Fruit fly (Drosophila melanogaster) whole organism, prepupa: ENCODE results near the gene CG17362.

Source experiments
- Blimp-1 ChIP-seq: fragments of 200-800 bp; sonication (Bioruptor generic); optimal IDR thresholded peaks from 3 replicates; lab custom pipeline; 2017; ENCODE audit warnings: missing biosample characterization, missing genetic modification characterization, mild to moderate bottlenecking, moderate library complexity, missing genetic modification reagents
- CG10669 ChIP-seq: fragments of 200-800 bp; sonication (Bioruptor generic); optimal IDR thresholded peaks from 3 replicates; lab custom pipeline; 2018; ENCODE audit warnings: missing biosample characterization, mild to moderate bottlenecking, missing genetic modification characterization, moderate library complexity
- CG11762 ChIP-seq: fragments of 200-800 bp; sonication (Bioruptor generic); optimal IDR thresholded peaks from 3 replicates; lab custom pipeline; 2016; ENCODE audit warnings: missing biosample characterization, missing genetic modification characterization; ENCODE audit not compliant: insufficient read depth
- CG1621 ChIP-seq: fragments of 200-800 bp; sonication (Bioruptor generic); optimal IDR thresholded peaks from 3 replicates; lab custom pipeline; 2018; ENCODE audit warnings: missing biosample characterization, mild to moderate bottlenecking, missing genetic modification characterization
- CG3919 ChIP-seq: fragments of 200-800 bp; sonication (Bioruptor generic); optimal IDR thresholded peaks from 3 replicates; lab custom pipeline; 2016; ENCODE audit warnings: missing biosample characterization, missing genetic modification characterization
- CG7368 ChIP-seq: fragments of 200-800 bp; sonication (Bioruptor generic); optimal IDR thresholded peaks from 3 replicates; lab custom pipeline; 2016; ENCODE audit warnings: missing biosample characterization, missing genetic modification characterization
- CG8319 ChIP-seq: fragments of 200-800 bp; sonication (Bioruptor generic); optimal IDR thresholded peaks from 3 replicates; lab custom pipeline; 2016; ENCODE audit warnings: missing biosample characterization, missing genetic modification characterization
- CG9139 ChIP-seq: fragments of 200-800 bp; sonication (Bioruptor generic); optimal IDR thresholded peaks from 3 replicates; lab custom pipeline; 2017; ENCODE audit warnings: missing biosample characterization, mild to moderate bottlenecking, missing genetic modification characterization
- Eip78C ChIP-seq: fragments of 200-800 bp; sonication (Bioruptor generic); peaks from one replicate; lab custom pipeline; 2016; ENCODE audit warnings: missing biosample characterization, missing genetic modification characterization
- Ets96B ChIP-seq: fragments of 200-800 bp; optimal IDR thresholded peaks from 2 replicates; lab custom pipeline; 2019; ENCODE audit warnings: missing biosample characterization, mild to moderate bottlenecking, missing genetic modification characterization, moderate library complexity
- Hr39 ChIP-seq: fragments of 200-800 bp; sonication (Bioruptor generic); optimal IDR thresholded peaks from 2 replicates; lab custom pipeline; 2016; ENCODE audit warnings: missing biosample characterization, missing genetic modification characterization
- Lpt ChIP-seq: fragments of 200-800 bp; sonication (Bioruptor generic); optimal IDR thresholded peaks from 3 replicates; lab custom pipeline; 2016; ENCODE audit warnings: missing biosample characterization, missing genetic modification characterization
- achi ChIP-seq: fragments of 200-800 bp; sonication (Bioruptor generic); optimal IDR thresholded peaks from 3 replicates; lab custom pipeline; 2016; ENCODE audit warnings: missing biosample characterization, missing genetic modification characterization
- acj6 ChIP-seq: fragments of 200-800 bp; sonication (Bioruptor generic); optimal IDR thresholded peaks from 3 replicates; lab custom pipeline; 2016; ENCODE audit warnings: missing biosample characterization, missing genetic modification characterization
- cyc ChIP-seq: fragments of 200-800 bp; sonication (Bioruptor generic); optimal IDR thresholded peaks from 3 replicates; lab custom pipeline; 2016; ENCODE audit warnings: missing biosample characterization, missing genetic modification characterization
- dac ChIP-seq: fragments of 200-800 bp; sonication (Bioruptor generic); optimal IDR thresholded peaks from 2 replicates; lab custom pipeline; 2017; ENCODE audit warnings: missing biosample characterization, mild to moderate bottlenecking, missing genetic modification characterization
- esn ChIP-seq: fragments of 200-800 bp; sonication (Bioruptor generic); optimal IDR thresholded peaks from 2 replicates; lab custom pipeline; 2016; ENCODE audit warnings: missing biosample characterization, mild to moderate bottlenecking, missing genetic modification characterization, moderate library complexity
- fd59A ChIP-seq: fragments of 200-800 bp; sonication (Bioruptor generic); optimal IDR thresholded peaks from 2 replicates; lab custom pipeline; 2017; ENCODE audit warnings: missing biosample characterization, mild to moderate bottlenecking, missing genetic modification characterization, missing genetic modification reagents
- fkh ChIP-seq: fragments of 200-800 bp; sonication (Bioruptor generic); optimal IDR thresholded peaks from 3 replicates; lab custom pipeline; 2017; ENCODE audit warnings: missing biosample characterization, mild to moderate bottlenecking, missing genetic modification characterization, moderate library complexity
- ss ChIP-seq, 2 experiments: fragments of 200-800 bp; sonication (Bioruptor generic); optimal IDR thresholded peaks; 2 replicates in 1 of 2; 3 replicates in 1 of 2; lab custom pipeline; 2017 to 2018; ENCODE audit warnings: mild to moderate bottlenecking in 2 of 2, missing biosample characterization in 2 of 2, missing genetic modification characterization in 2 of 2, moderate library complexity in 1 of 2
- vri ChIP-seq: fragments of 200-800 bp; sonication (Bioruptor generic); optimal IDR thresholded peaks from 3 replicates; lab custom pipeline; 2016; ENCODE audit warnings: missing biosample characterization, mild to moderate bottlenecking, missing genetic modification characterization

CG17362 gene

DNA sequence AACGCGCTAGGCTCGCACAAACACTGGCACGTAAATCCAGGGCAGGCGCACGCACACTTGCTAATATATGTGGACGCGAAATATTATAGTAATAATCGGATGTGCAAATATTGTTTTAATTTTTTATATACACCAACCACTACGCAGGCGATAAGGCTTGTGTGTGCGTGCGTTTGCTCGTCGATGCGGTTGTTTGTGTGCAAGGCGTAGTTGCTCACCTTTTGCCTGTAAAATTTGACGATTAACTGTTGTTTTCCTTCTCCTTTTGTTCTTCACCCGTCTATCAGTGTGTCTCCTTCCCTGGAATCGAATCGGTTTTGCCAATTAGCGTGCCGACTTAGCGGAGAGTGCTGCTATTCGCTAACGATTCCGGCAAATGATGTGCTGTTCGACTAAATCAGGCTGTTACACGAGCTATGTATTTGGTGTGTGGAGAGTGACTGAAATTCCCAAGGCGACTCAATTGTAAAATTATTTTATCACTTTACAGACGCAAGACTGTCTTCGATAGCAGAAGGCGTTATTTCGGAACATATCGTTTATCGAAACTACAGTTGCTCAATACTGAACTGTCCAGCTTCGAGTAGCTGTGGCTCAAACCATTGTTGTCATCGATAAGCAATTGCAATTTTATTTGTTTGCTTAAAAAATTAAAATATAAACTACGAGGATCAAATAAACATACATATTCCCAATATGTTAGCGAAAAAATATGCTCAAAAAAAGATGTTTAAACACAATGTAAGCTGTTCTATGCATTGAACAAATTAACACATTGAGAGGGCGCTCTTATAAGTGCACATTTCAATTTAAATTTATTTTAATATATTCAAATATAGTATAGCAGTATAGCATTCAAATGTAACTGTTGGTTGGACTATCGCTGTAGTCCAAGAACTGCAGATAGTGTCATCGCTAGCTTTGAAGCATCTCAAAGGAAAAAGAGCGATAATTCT is 45.0 kb downstream of the CG17362 start, which contains the start of the genes CG6650 and endos (continued):
- peak; percentile 35 for TF ChIP-seq CG9139 (GFP tag; lab: Kevin White, UChicago)
- peak; percentile 17 for TF ChIP-seq CG11762
- TF ChIP-seq Lpt (GFP tag; lab: Kevin White, UChicago), result no peak
- peak; percentile 81 for TF ChIP-seq fkh (GFP tag; lab: Kevin White, UChicago)
- TF ChIP-seq CG1621, result peak; percentile 24
- peak; percentile 19 for TF ChIP-seq CG10669
- peak; percentile 8 for TF ChIP-seq cyc
- peak; percentile 4 for TF ChIP-seq dac (GFP tag; lab: Kevin White, UChicago)
- TF ChIP-seq ss (GFP tag; optimal IDR thresholded peaks at IDR 0.05; lab: Kevin White, UChicago), result peak; percentile 64
- peak; percentile 74 for TF ChIP-seq Eip78C
- peak; percentile 54 for TF ChIP-seq vri (GFP tag; lab: Kevin White, UChicago)
- no peak for TF ChIP-seq Ets96B (tag; lab: Kevin White, UChicago)
- no peak for TF ChIP-seq CG8319
- TF ChIP-seq CG3919, result peak; percentile 5
- peak; percentile 22 for TF ChIP-seq achi (GFP tag; lab: Kevin White, UChicago)

DNA sequence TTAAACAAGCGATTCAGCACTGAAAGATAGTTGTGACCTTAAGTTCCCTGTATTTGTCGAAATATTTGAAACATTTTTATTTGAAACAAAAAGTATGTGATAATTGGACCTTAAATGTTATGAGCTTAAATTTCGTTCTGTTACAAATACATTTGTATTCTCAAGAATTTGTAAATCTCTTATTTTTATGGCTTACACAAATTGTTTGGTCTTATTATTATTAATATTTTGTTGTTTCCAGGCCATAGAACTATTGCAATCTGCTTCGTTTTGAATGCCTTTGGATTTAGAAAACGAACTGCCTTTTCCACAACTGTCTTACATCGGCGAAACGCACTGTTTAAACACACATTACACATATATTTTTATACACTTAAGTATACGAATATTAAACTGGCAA is 48.1 kb downstream of the CG17362 start, which contains the start of gene CG6661:
Gene CG6661, plus strand, starts transcription at position 301 of the 400 bp plus-strand sequence.
- TF ChIP-seq esn (GFP tag; lab: Kevin White, UChicago) (no peak), Hr39 (GFP tag; lab: Kevin White, UChicago) (no peak), CG9139 (GFP tag; lab: Kevin White, UChicago) (no peak), acj6 (GFP tag; lab: Kevin White, UChicago) (no peak), fd59A (GFP tag; lab: Kevin White, UChicago) (no peak), vri (GFP tag; lab: Kevin White, UChicago) (no peak), Blimp-1 (no peak), CG7368 (no peak)
